Fruit fly (Drosophila melanogaster): ENCODE measurements around the gene kto.

Gene kto

dm6 chr3L:19807103-19807502 lies 29.3 kb upstream of the kto start, which contains the start of the genes CG14104 and Kap-alpha1 (continued):
- TF ChIP-seq Dref (GFP tag; IDR thresholded peaks at IDR 0.05), result peak; percentile 71
- peak; percentile 69 for TF ChIP-seq BEAF-32 (GFP tag; optimal IDR thresholded peaks at IDR 0.05)
- TF ChIP-seq ash1 (GFP tag; optimal IDR thresholded peaks at IDR 0.05), result no peak
- no peak for TF ChIP-seq Ada2b (GFP tag; IDR thresholded peaks at IDR 0.05)
- no peak; the same call in 1 of the 2 replicates for TF ChIP-seq Rfx (GFP tag; IDR thresholded peaks at IDR 0.05)
- no peak for TF ChIP-seq Ravus (GFP tag; IDR thresholded peaks at IDR 0.05)
- TF ChIP-seq pros (GFP tag; optimal IDR thresholded peaks at IDR 0.05), result no peak
- TF ChIP-seq CG34224 (GFP tag; IDR thresholded peaks at IDR 0.05; ENCODE audit: partially characterized antibody), result peak; percentile 59
- TF ChIP-seq Xrp1 (GFP tag; IDR thresholded peaks at IDR 0.05), result no peak
- no peak for TF ChIP-seq Eip74EF (GFP tag; optimal IDR thresholded peaks at IDR 0.05)
- 0 out of 2 replicates have a peak, but pooled peaks have one; percentile 20 for TF ChIP-seq vvl (GFP tag; IDR thresholded peaks at IDR 0.05)
- TF ChIP-seq Dad (GFP tag; optimal IDR thresholded peaks at IDR 0.05), result no peak
- TF ChIP-seq insv (GFP tag; optimal IDR thresholded peaks at IDR 0.05), result peak in 1 of 2 experiments; percentile 84
- no peak for TF ChIP-seq E2f1 (GFP tag; IDR thresholded peaks at IDR 0.05)
- TF ChIP-seq mld (GFP tag; IDR thresholded peaks at IDR 0.05; ENCODE audit: partially characterized antibody), result 0 out of 3 replicates have a peak, but pooled peaks have one; percentile 12
- TF ChIP-seq CG11560 (tag; IDR thresholded peaks at IDR 0.05), result no peak
- peak in 1 of 3 experiments; percentile 8 for TF ChIP-seq Stat92E (GFP tag; optimal IDR thresholded peaks at IDR 0.05)
- peak; percentile 23 for TF ChIP-seq CHES-1-like (GFP tag; optimal IDR thresholded peaks at IDR 0.05)
- TF ChIP-seq CG2889 (GFP tag; IDR thresholded peaks at IDR 0.05), result no peak
- no peak for TF ChIP-seq Hr3 (GFP tag; optimal IDR thresholded peaks at IDR 0.05)
- TF ChIP-seq CG3847 (GFP tag; IDR thresholded peaks at IDR 0.05), result no peak
- no peak for TF ChIP-seq CrebB (tag; optimal IDR thresholded peaks at IDR 0.05)
- no peak for TF ChIP-seq tap (tag; optimal IDR thresholded peaks at IDR 0.05)
- TF ChIP-seq CG12299 (tag; optimal IDR thresholded peaks at IDR 0.05), result no peak
- no peak for TF ChIP-seq stc (GFP tag; IDR thresholded peaks at IDR 0.05)
- TF ChIP-seq nerfin-2 (GFP tag; IDR thresholded peaks at IDR 0.05; ENCODE audit: partially characterized antibody), result peak; percentile 50; the same call in 1 of the 2 replicates
- no peak for TF ChIP-seq CG9876 (GFP tag; optimal IDR thresholded peaks at IDR 0.05)
- no peak for TF ChIP-seq sqz (GFP tag; optimal IDR thresholded peaks at IDR 0.05)
- peak; percentile 48 for TF ChIP-seq E2f2 (GFP tag; IDR thresholded peaks at IDR 0.05)
- TF ChIP-seq dan (GFP tag; IDR thresholded peaks at IDR 0.05), result no peak
- no peak for TF ChIP-seq CG5245 (GFP tag; optimal IDR thresholded peaks at IDR 0.05)
- peak; percentile 61 for TF ChIP-seq CG15479 (GFP tag; optimal IDR thresholded peaks at IDR 0.05)
- no peak for TF ChIP-seq CG17612 (GFP tag; IDR thresholded peaks at IDR 0.05)
- TF ChIP-seq CG9797 (GFP tag; optimal IDR thresholded peaks at IDR 0.05), result no peak
- no peak for TF ChIP-seq gt (GFP tag; IDR thresholded peaks at IDR 0.05)
- TF ChIP-seq row (GFP tag; IDR thresholded peaks at IDR 0.05), result no peak
- TF ChIP-seq CG7357 (GFP tag; IDR thresholded peaks at IDR 0.05), result no peak
- no peak for TF ChIP-seq Hr78 (GFP tag; optimal IDR thresholded peaks at IDR 0.05)
- TF ChIP-seq knrl (GFP tag; IDR thresholded peaks at IDR 0.05; ENCODE audit: partially characterized antibody), result peak; percentile 71
- no peak for TF ChIP-seq slbo (GFP tag; IDR thresholded peaks at IDR 0.05)
- TF ChIP-seq Bgb (GFP tag; IDR thresholded peaks at IDR 0.05; ENCODE audit: partially characterized antibody), result peak; percentile 65; the same call in 1 of the 2 replicates
- TF ChIP-seq peb (GFP tag; IDR thresholded peaks at IDR 0.05), result no peak
- no peak for TF ChIP-seq tup (GFP tag; optimal IDR thresholded peaks at IDR 0.05)
- peak; percentile 57 for TF ChIP-seq sna (GFP tag; IDR thresholded peaks at IDR 0.05; ENCODE audit: partially characterized antibody)
- no peak for TF ChIP-seq CG12769 (tag; optimal IDR thresholded peaks at IDR 0.05)
- TF ChIP-seq CG12104 (GFP tag; optimal IDR thresholded peaks at IDR 0.05), result no peak
- no peak for TF ChIP-seq CG10431 (GFP tag; optimal IDR thresholded peaks at IDR 0.05)
- TF ChIP-seq ato (GFP tag; IDR thresholded peaks at IDR 0.05; ENCODE audit: partially characterized antibody), result peak; percentile 16; the same call in 1 of the 2 replicates
- TF ChIP-seq Doc3 (GFP tag; IDR thresholded peaks at IDR 0.05; ENCODE audit: partially characterized antibody), result peak; percentile 64
- TF ChIP-seq inv (GFP tag; IDR thresholded peaks at IDR 0.05; ENCODE audit: partially characterized antibody), result peak; percentile 46; the same call in 1 of the 2 replicates

Measured in whole organism, embryonic.